Fruit fly (Drosophila melanogaster) whole organism, embryonic: ENCODE data around the gene CG8892.

Source experiments
- ATbp ChIP-seq: fragments of 200-800 bp; sonication (Bioruptor generic); optimal IDR thresholded peaks from 2 replicates; lab custom pipeline; 2017; ENCODE audit warnings: missing biosample characterization, mild to moderate bottlenecking, missing genetic modification characterization, missing genetic modification reagents
- Antp ChIP-seq: fragments of 200-800 bp; sonication (Bioruptor generic); optimal IDR thresholded peaks from 3 replicates; lab custom pipeline; 2016; ENCODE audit warnings: missing biosample characterization, missing genetic modification characterization
- Atf-2 ChIP-seq: fragments of 200-800 bp; sonication (Bioruptor generic); optimal IDR thresholded peaks from 2 replicates; lab custom pipeline; 2016; ENCODE audit warnings: missing biosample characterization, missing genetic modification characterization
- CG1024 ChIP-seq: fragments of 200-800 bp; sonication (Bioruptor generic); IDR thresholded peaks from 2 replicates; pipeline ENCODE4 v1.3.6; 2022; ENCODE audit warnings: missing biosample characterization, missing genetic modification characterization
- CG10654 ChIP-seq: fragments of 200-800 bp; sonication (Bioruptor generic); optimal IDR thresholded peaks from 2 replicates; lab custom pipeline; 2016; ENCODE audit warnings: missing biosample characterization, missing genetic modification characterization
- CG11093 ChIP-seq: fragments of 200-800 bp; sonication (Bioruptor generic); IDR thresholded peaks from 3 replicates; pipeline ENCODE4 v1.3.6; 2022; ENCODE audit warnings: missing biosample characterization, missing genetic modification characterization
- CG11696 ChIP-seq: fragments of 200-800 bp; sonication (Bioruptor generic); IDR thresholded peaks from 2 replicates; pipeline ENCODE4 v1.3.6; 2022; ENCODE audit warnings: missing biosample characterization, missing genetic modification characterization
- CG16815 ChIP-seq: fragments of 200-800 bp; sonication (Bioruptor generic); optimal IDR thresholded peaks from 3 replicates; lab custom pipeline; 2017; ENCODE audit warnings: missing biosample characterization, mild to moderate bottlenecking, missing genetic modification characterization
- CG17568 ChIP-seq: fragments of 200-800 bp; sonication (Bioruptor generic); optimal IDR thresholded peaks from 2 replicates; lab custom pipeline; 2018; ENCODE audit warnings: missing biosample characterization, mild to moderate bottlenecking, missing genetic modification characterization, moderate library complexity
- CG17612 ChIP-seq: fragments of 200-800 bp; sonication (Bioruptor generic); IDR thresholded peaks from 2 replicates; pipeline ENCODE4 v1.3.6; 2022; ENCODE audit warnings: missing biosample characterization, missing genetic modification characterization
- CG1832 ChIP-seq: fragments of 200-800 bp; sonication (Bioruptor generic); optimal IDR thresholded peaks from 2 replicates; lab custom pipeline; 2017; ENCODE audit warnings: missing biosample characterization, mild to moderate bottlenecking, missing genetic modification characterization, inconsistent platforms
- CG2712 ChIP-seq: fragments of 200-800 bp; optimal IDR thresholded peaks from 3 replicates; lab custom pipeline; 2019; ENCODE audit warnings: missing biosample characterization, mild to moderate bottlenecking, missing genetic modification characterization, moderate library complexity
- CG3407 ChIP-seq: fragments of 200-800 bp; sonication (Bioruptor generic); optimal IDR thresholded peaks from 2 replicates; lab custom pipeline; 2018; ENCODE audit warnings: missing biosample characterization, mild to moderate bottlenecking, missing genetic modification characterization
- CG4820 ChIP-seq: fragments of 200-800 bp; sonication (Bioruptor generic); optimal IDR thresholded peaks from 3 replicates; lab custom pipeline; 2016; ENCODE audit warnings: missing biosample characterization, missing genetic modification characterization
- CG4854 ChIP-seq: fragments of 200-800 bp; sonication (Bioruptor generic); optimal IDR thresholded peaks from 2 replicates; lab custom pipeline; 2016; ENCODE audit warnings: missing biosample characterization, missing genetic modification characterization, inconsistent platforms
- CG6791 ChIP-seq: fragments of 200-800 bp; sonication (Bioruptor generic); IDR thresholded peaks from 3 replicates; pipeline ENCODE4 v1.3.6; 2022; ENCODE audit warnings: missing biosample characterization, missing genetic modification characterization; ENCODE audit not compliant: partially characterized antibody
- CG9727 ChIP-seq: fragments of 200-800 bp; sonication (Bioruptor generic); optimal IDR thresholded peaks from 3 replicates; lab custom pipeline; 2017; ENCODE audit warnings: missing biosample characterization, mild to moderate bottlenecking, missing genetic modification characterization
- CHES-1-like ChIP-seq: fragments of 200-800 bp; sonication (Bioruptor generic); optimal IDR thresholded peaks from 2 replicates; lab custom pipeline; 2016; ENCODE audit warnings: missing biosample characterization, missing genetic modification characterization
- Camta ChIP-seq: fragments of 200-800 bp; sonication (Bioruptor generic); optimal IDR thresholded peaks from 2 replicates; lab custom pipeline; 2016; ENCODE audit warnings: missing biosample characterization, missing genetic modification characterization
- D19A ChIP-seq: fragments of 200-800 bp; optimal IDR thresholded peaks from 3 replicates; lab custom pipeline; 2019; ENCODE audit warnings: missing biosample characterization, mild to moderate bottlenecking, missing genetic modification characterization, moderate library complexity
- ERR ChIP-seq: fragments of 200-800 bp; sonication (Bioruptor generic); optimal IDR thresholded peaks from 2 replicates; lab custom pipeline; 2016; ENCODE audit warnings: missing biosample characterization, missing genetic modification characterization
- Hmr ChIP-seq: fragments of 200-800 bp; sonication (Bioruptor generic); optimal IDR thresholded peaks from 3 replicates; lab custom pipeline; 2017; ENCODE audit warnings: mild to moderate bottlenecking, missing biosample characterization, missing genetic modification reagents, missing genetic modification characterization
- MTF-1 ChIP-seq: fragments of 200-800 bp; sonication (Bioruptor generic); optimal IDR thresholded peaks from 2 replicates; lab custom pipeline; 2018; ENCODE audit warnings: missing biosample characterization, mild to moderate bottlenecking, missing genetic modification characterization, borderline replicate concordance
- Meics ChIP-seq: fragments of 200-800 bp; sonication (Bioruptor generic); optimal IDR thresholded peaks from 2 replicates; lab custom pipeline; 2017; ENCODE audit warnings: missing biosample characterization, mild to moderate bottlenecking, missing genetic modification characterization
- NfI ChIP-seq: fragments of 200-800 bp; sonication (Bioruptor generic); optimal IDR thresholded peaks from 3 replicates; lab custom pipeline; 2018; ENCODE audit warnings: missing biosample characterization, mild to moderate bottlenecking, missing genetic modification characterization, moderate library complexity
- Oli ChIP-seq: fragments of 200-800 bp; sonication (Bioruptor generic); optimal IDR thresholded peaks from 2 replicates; lab custom pipeline; 2018; ENCODE audit warnings: missing biosample characterization, mild to moderate bottlenecking, missing genetic modification characterization, moderate library complexity
- Ptx1 ChIP-seq: fragments of 200-800 bp; sonication (Bioruptor generic); IDR thresholded peaks from 2 replicates; pipeline ENCODE4 v1.3.6; 2022; ENCODE audit warnings: missing biosample characterization, missing genetic modification characterization
- Ravus ChIP-seq: fragments of 200-800 bp; sonication (Bioruptor generic); IDR thresholded peaks from 2 replicates; pipeline ENCODE4 v1.3.6; 2022; ENCODE audit warnings: missing biosample characterization, missing genetic modification characterization
- ac ChIP-seq: fragments of 200-800 bp; sonication (Bioruptor generic); optimal IDR thresholded peaks from 3 replicates; lab custom pipeline; 2017; ENCODE audit warnings: missing biosample characterization, mild to moderate bottlenecking, missing genetic modification characterization
- bowl ChIP-seq: fragments of 200-800 bp; sonication (Bioruptor generic); IDR thresholded peaks from 2 replicates; pipeline ENCODE4 v1.3.6; 2022; ENCODE audit warnings: missing biosample characterization, missing genetic modification characterization
- chinmo ChIP-seq: fragments of 200-800 bp; sonication (Bioruptor generic); IDR thresholded peaks from 4 replicates; pipeline ENCODE4 v1.3.6; 2022; ENCODE audit warnings: missing biosample characterization, missing genetic modification characterization; ENCODE audit not compliant: partially characterized antibody
- crol ChIP-seq: fragments of 200-800 bp; sonication (Bioruptor generic); IDR thresholded peaks from 2 replicates; pipeline ENCODE4 v1.3.6; 2022; ENCODE audit warnings: missing biosample characterization, missing genetic modification characterization
- eve ChIP-seq, 2 experiments: fragments of >200 bp; optimal IDR thresholded peaks; 2 replicates each; lab custom pipeline; 2017; ENCODE audit warnings: missing biosample characterization in 2 of 2, missing genetic modification characterization in 2 of 2
- fd102C ChIP-seq: fragments of 200-800 bp; sonication (Bioruptor generic); optimal IDR thresholded peaks from 2 replicates; lab custom pipeline; 2018; ENCODE audit warnings: missing biosample characterization, mild to moderate bottlenecking, missing genetic modification characterization, moderate library complexity
- gsb ChIP-seq: fragments of 200-800 bp; sonication (Bioruptor generic); IDR thresholded peaks from 2 replicates; pipeline ENCODE4 v1.3.6; 2022; ENCODE audit warnings: missing biosample characterization, missing genetic modification characterization
- hth ChIP-seq: fragments of >200 bp; optimal IDR thresholded peaks from 2 replicates; lab custom pipeline; 2017; ENCODE audit warnings: inconsistent platforms
- jing ChIP-seq: fragments of 200-800 bp; sonication (Bioruptor generic); optimal IDR thresholded peaks from 2 replicates; lab custom pipeline; 2018; ENCODE audit warnings: missing biosample characterization, mild to moderate bottlenecking, missing genetic modification characterization
- kah ChIP-seq: fragments of 200-800 bp; sonication (Bioruptor generic); optimal IDR thresholded peaks from 2 replicates; lab custom pipeline; 2018; ENCODE audit warnings: missing biosample characterization, mild to moderate bottlenecking, missing genetic modification characterization
- lilli ChIP-seq: fragments of 200-800 bp; sonication (Bioruptor generic); optimal IDR thresholded peaks from 3 replicates; lab custom pipeline; 2016; ENCODE audit warnings: missing biosample characterization, missing genetic modification characterization
- luna ChIP-seq: fragments of 200-800 bp; sonication (Bioruptor generic); optimal IDR thresholded peaks from 2 replicates; lab custom pipeline; 2016; ENCODE audit warnings: missing biosample characterization, missing genetic modification characterization
- mam ChIP-seq: fragments of 200-800 bp; sonication (Bioruptor generic); optimal IDR thresholded peaks from 3 replicates; lab custom pipeline; 2016; ENCODE audit warnings: missing biosample characterization, missing genetic modification characterization
- nmo ChIP-seq: fragments of 200-800 bp; sonication (Bioruptor generic); optimal IDR thresholded peaks from 2 replicates; lab custom pipeline; 2018; ENCODE audit warnings: missing biosample characterization, mild to moderate bottlenecking, missing genetic modification characterization, moderate library complexity
- oc ChIP-seq: fragments of 200-800 bp; sonication (Bioruptor generic); optimal IDR thresholded peaks from 2 replicates; lab custom pipeline; 2018; ENCODE audit warnings: missing biosample characterization, mild to moderate bottlenecking, missing genetic modification characterization, moderate library complexity
- p53 ChIP-seq: fragments of 200-800 bp; sonication (Bioruptor generic); optimal IDR thresholded peaks from 2 replicates; lab custom pipeline; 2016; ENCODE audit warnings: missing biosample characterization, missing genetic modification characterization
- pb ChIP-seq: fragments of 200-800 bp; sonication (Bioruptor generic); optimal IDR thresholded peaks from 3 replicates; lab custom pipeline; 2016; ENCODE audit warnings: missing biosample characterization, missing genetic modification characterization
- repo ChIP-seq: fragments of 200-800 bp; sonication (Bioruptor generic); optimal IDR thresholded peaks from 2 replicates; lab custom pipeline; 2016; ENCODE audit warnings: missing biosample characterization, missing genetic modification characterization
- sc ChIP-seq, 3 experiments: fragments of >200 bp in 2 of 3; fragments of 200-800 bp in 1 of 3; sonication (Bioruptor generic) in 1 of 3; optimal IDR thresholded peaks; 2 replicates in 2 of 3; 3 replicates in 1 of 3; lab custom pipeline; 2017; ENCODE audit warnings: mild to moderate bottlenecking in 1 of 3, missing biosample characterization in 1 of 3, missing genetic modification characterization in 1 of 3, missing genetic modification reagents in 1 of 3
- sima ChIP-seq: fragments of 200-800 bp; sonication (Bioruptor generic); optimal IDR thresholded peaks from 2 replicates; lab custom pipeline; 2016; ENCODE audit warnings: missing biosample characterization, missing genetic modification characterization
- sisA ChIP-seq: fragments of 200-800 bp; sonication (Bioruptor generic); IDR thresholded peaks from 2 replicates; pipeline ENCODE4 v1.3.6; 2022; ENCODE audit warnings: missing biosample characterization, missing genetic modification characterization
- vnd ChIP-seq: fragments of 200-800 bp; sonication (Bioruptor generic); IDR thresholded peaks from 3 replicates; pipeline ENCODE4 v1.3.6; 2022; ENCODE audit warnings: missing biosample characterization, missing genetic modification characterization; ENCODE audit not compliant: partially characterized antibody
- zfh1 ChIP-seq: fragments of 200-800 bp; sonication (Bioruptor generic); IDR thresholded peaks from 3 replicates; pipeline ENCODE4 v1.3.6; 2022; ENCODE audit warnings: missing biosample characterization, missing genetic modification characterization

CG8892 gene

dm6 chr2L:4945300-4945699 is 36.1 kb downstream of the CG8892 start, which contains the start of the genes mRpL24 and betaggt-I (continued):
- TF ChIP-seq NfI (GFP tag; lab: Kevin White, UChicago) (peak; percentile 97), pb (GFP tag; lab: Kevin White, UChicago) (no peak), CG16815 (peak; percentile 92), crol (GFP tag; lab: Robert Waterston, UW) (peak; percentile 62), CG4854 (GFP tag; lab: Kevin White, UChicago) (peak; percentile 87), CG11093 (peak; percentile 94), CG1024 (GFP tag; lab: Robert Waterston, UW) (peak; percentile 91), zfh1 (GFP tag; lab: Robert Waterston, UW) (peak; percentile 98), sc (optimal IDR thresholded peaks at IDR 0.05; lab: Kevin White, UChicago) (no peak), sc (GFP tag; optimal IDR thresholded peaks at IDR 0.05; lab: Kevin White, UChicago) (peak; percentile 83), CHES-1-like (GFP tag; lab: Kevin White, UChicago) (peak; percentile 67), Ptx1 (GFP tag; lab: Robert Waterston, UW) (peak; percentile 98), Ravus (GFP tag; lab: Robert Waterston, UW) (peak; percentile 87), CG17568 (no peak), MTF-1 (peak; percentile 87), p53 (GFP tag; lab: Kevin White, UChicago) (no peak), sisA (GFP tag; lab: Robert Waterston, UW) (peak; percentile 88), vnd (GFP tag; lab: Robert Waterston, UW) (no peak), kah (GFP tag; lab: Kevin White, UChicago) (peak; percentile 80), jing (GFP tag; lab: Kevin White, UChicago) (peak; percentile 75), ERR (peak; percentile 59), hth (no peak), sima (GFP tag; lab: Kevin White, UChicago) (no peak), Antp (peak; percentile 47), gsb (peak; percentile 92), CG9727 (GFP tag; lab: Kevin White, UChicago) (peak; percentile 96), Meics (peak; percentile 96), oc (tag; lab: Kevin White, UChicago) (peak; percentile 95), ATbp (GFP tag; lab: Kevin White, UChicago) (peak; percentile 89), Hmr (GFP tag; lab: Kevin White, UChicago) (peak; percentile 97), ac (GFP tag; lab: Kevin White, UChicago) (peak; percentile 23), repo (GFP tag; lab: Kevin White, UChicago) (peak; percentile 12), CG6791 (GFP tag; lab: Robert Waterston, UW) (no peak), CG3407 (peak; percentile 92), eve (GFP tag; optimal IDR thresholded peaks at IDR 0.05; lab: Kevin White, UChicago) (no peak), mam (GFP tag; lab: Kevin White, UChicago) (peak; percentile 83), CG4820 (peak; percentile 100), chinmo (no peak), Oli (tag; lab: Kevin White, UChicago) (peak; percentile 94), CG1832 (GFP tag; lab: Kevin White, UChicago) (no peak), CG10654 (GFP tag; lab: Kevin White, UChicago) (peak; percentile 92), luna (GFP tag; lab: Kevin White, UChicago) (peak; percentile 1), CG11696 (GFP tag; lab: Robert Waterston, UW) (peak; percentile 91), CG2712 (tag; lab: Kevin White, UChicago) (peak; percentile 98), nmo (GFP tag; lab: Kevin White, UChicago) (peak; percentile 99), bowl (GFP tag; lab: Robert Waterston, UW) (peak; percentile 89), D19A (peak; percentile 93), fd102C (GFP tag; lab: Kevin White, UChicago) (peak; percentile 72), Camta (GFP tag; lab: Kevin White, UChicago) (peak; percentile 68), Atf-2 (GFP tag; lab: Kevin White, UChicago) (peak; percentile 50), CG17612 (GFP tag; lab: Robert Waterston, UW) (peak; percentile 89), lilli (peak; percentile 96)
